Worm (Caenorhabditis elegans) whole organism, young adult: ENCODE results near the gene rpl-5.

Experiments used
- F23B12.7 ChIP-seq: sonication (generic microtip); optimal IDR thresholded peaks from 2 replicates; lab custom pipeline; 2017; ENCODE audit warnings: missing genetic modification characterization, mild to moderate bottlenecking, missing compliant biosample characterization, antibody characterized with exemption, moderate library complexity; ENCODE audit not compliant: insufficient read depth
- F49E8.2 ChIP-seq: sonication (generic microtip); optimal IDR thresholded peaks from 3 replicates; lab custom pipeline; 2017; ENCODE audit warnings: missing genetic modification characterization, mild to moderate bottlenecking, missing compliant biosample characterization, antibody characterized with exemption, moderate library complexity; ENCODE audit not compliant: insufficient read depth
- Y53G8AR.9 ChIP-seq: fragments of 200-800 bp; sonication (Bioruptor generic); conservative IDR thresholded peaks from 2 replicates; pipeline ENCODE4 v1.3.6; 2022; ENCODE audit warnings: missing genetic modification reagents, missing genetic modification characterization, missing compliant biosample characterization
- akir-1 ChIP-seq: fragments of 200-800 bp; sonication (Bioruptor generic); optimal IDR thresholded peaks from 2 replicates; lab custom pipeline; 2018; ENCODE audit warnings: mild to moderate bottlenecking, missing genetic modification characterization, moderate library complexity, missing compliant biosample characterization
- atf-7 ChIP-seq: sonication (generic microtip); optimal IDR thresholded peaks from 2 replicates; lab custom pipeline; 2017; ENCODE audit warnings: mild to moderate bottlenecking, missing genetic modification characterization, missing compliant biosample characterization
- attf-3 ChIP-seq: fragments of 200-800 bp; sonication (Bioruptor generic); conservative IDR thresholded peaks from 2 replicates; pipeline ENCODE4 v1.3.6; 2022; ENCODE audit warnings: missing genetic modification reagents, missing genetic modification characterization, missing compliant biosample characterization
- madf-6 ChIP-seq: fragments of 200-800 bp; sonication (Bioruptor generic); IDR thresholded peaks from 2 replicates; pipeline ENCODE4 v1.3.6; 2022; ENCODE audit warnings: missing genetic modification reagents, missing genetic modification characterization, missing compliant biosample characterization
- rcor-1 ChIP-seq: fragments of 200-800 bp; sonication (Bioruptor generic); IDR thresholded peaks from 2 replicates; pipeline ENCODE4 v1.3.6; 2022; ENCODE audit warnings: missing genetic modification reagents, missing genetic modification characterization, missing compliant biosample characterization
- rec-8 ChIP-seq, 2 experiments: sonication (generic microtip); optimal IDR thresholded peaks; 2 replicates each; lab custom pipeline; 2016; ENCODE audit warnings: mild to moderate bottlenecking in 2 of 2, missing genetic modification characterization in 2 of 2, missing genetic modification reagents in 2 of 2, missing genotype in 2 of 2, missing biosample characterization in 1 of 2, missing compliant biosample characterization in 1 of 2, moderate library complexity in 1 of 2
- sptf-2 ChIP-seq: fragments of 200-800 bp; sonication (Bioruptor generic); optimal IDR thresholded peaks from 2 replicates; lab custom pipeline; 2018; ENCODE audit warnings: mild to moderate bottlenecking, missing genetic modification characterization, missing compliant biosample characterization

The rpl-5 gene

ce11 chrII:8617516-8617915, 47.8 kb downstream of the rpl-5 start, which contains the start of gene chhy-1:
Gene chhy-1 (minus strand): TSS chrII:8617616.
- TF ChIP-seq rcor-1 (GFP tag; lab: Robert Waterston, UW): no peak
- no peak for TF ChIP-seq akir-1 (GFP tag; lab: Kevin White, UChicago)
- TF ChIP-seq atf-7 (tag; lab: Kevin White, UChicago): no peak
- no peak for TF ChIP-seq Y53G8AR.9
- TF ChIP-seq F23B12.7 (tag; lab: Kevin White, UChicago): no peak
- TF ChIP-seq F49E8.2 (tag; lab: Kevin White, UChicago): no peak
- TF ChIP-seq sptf-2 (GFP tag; lab: Kevin White, UChicago): no peak
- TF ChIP-seq attf-3: no peak
- no peak for TF ChIP-seq rec-8 (tag; optimal IDR thresholded peaks at IDR 0.05; lab: Kevin White, UChicago)
- TF ChIP-seq madf-6 (GFP tag; lab: Robert Waterston, UW): no peak
